Worm (Caenorhabditis elegans): ENCODE data around the gene K12H6.8.

ce11 chrII:2853767-2854166 lies 26.1 kb downstream of the K12H6.8 start:
- TF ChIP-seq lin-39 (tag; optimal IDR thresholded peaks at IDR 0.05) (no peak), ama-1 (optimal IDR thresholded peaks at IDR 0.05) (no peak), daf-8 (GFP tag; IDR thresholded peaks at IDR 0.05) (no peak)

All from whole organism, L4 larva.